Fruit fly (Drosophila melanogaster) Kc167 (cell line): ENCODE data around the gene kar.

Source experiments
- Myc ChIP-seq: fragments of >200 bp; optimal IDR thresholded peaks from 2 replicates; lab custom pipeline; 2017; ENCODE audit warnings: missing external identifiers
- Sin3A ChIP-seq: fragments of >200 bp; optimal IDR thresholded peaks from 2 replicates; lab custom pipeline; 2018; ENCODE audit warnings: missing external identifiers
- h ChIP-seq: fragments of >200 bp; optimal IDR thresholded peaks from 3 replicates; lab custom pipeline; 2018; ENCODE audit warnings: missing external identifiers
- insv ChIP-seq: fragments of >200 bp; optimal IDR thresholded peaks from 3 replicates; lab custom pipeline; 2018; ENCODE audit warnings: missing external identifiers
- psq ChIP-seq: fragments of >200 bp; optimal IDR thresholded peaks from 2 replicates; lab custom pipeline; 2017; ENCODE audit warnings: missing external identifiers
- ttk ChIP-seq: sonication (Bioruptor generic); optimal IDR thresholded peaks from 2 replicates; lab custom pipeline; 2017; ENCODE audit warnings: missing external identifiers

kar gene

DNA sequence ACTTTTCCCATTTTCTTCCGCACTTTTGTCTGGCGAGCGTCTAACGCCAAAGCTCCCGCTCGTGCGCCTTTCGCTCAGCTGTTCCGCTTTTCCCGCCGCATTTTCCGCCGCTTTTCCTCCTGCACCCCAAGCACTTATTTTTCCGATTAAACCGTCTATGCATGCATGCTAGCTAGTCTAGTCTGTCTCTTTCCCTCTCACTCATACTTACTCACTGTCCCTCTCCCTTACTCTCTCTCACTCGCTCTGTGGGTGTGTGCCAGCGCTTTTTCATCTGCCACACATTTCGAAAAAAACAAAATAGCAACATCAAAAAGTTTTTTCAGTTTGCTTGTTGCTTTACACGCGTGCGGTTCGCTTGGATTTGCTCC, 34.9 kb downstream of the kar start, which contains the start of gene CG6225:
Gene CG6225 (plus strand): TSS at position 325 of the 371 bp plus-strand sequence.
- TF ChIP-seq insv (lab: Kevin White, UChicago) = no peak
- TF ChIP-seq Sin3A (lab: Kevin White, UChicago) = no peak
- no peak for TF ChIP-seq psq (lab: Kevin White, UChicago)
- TF ChIP-seq ttk (lab: Kevin White, UChicago) = no peak
- TF ChIP-seq h = no peak
- no peak for TF ChIP-seq Myc (lab: Kevin White, UChicago)

DNA sequence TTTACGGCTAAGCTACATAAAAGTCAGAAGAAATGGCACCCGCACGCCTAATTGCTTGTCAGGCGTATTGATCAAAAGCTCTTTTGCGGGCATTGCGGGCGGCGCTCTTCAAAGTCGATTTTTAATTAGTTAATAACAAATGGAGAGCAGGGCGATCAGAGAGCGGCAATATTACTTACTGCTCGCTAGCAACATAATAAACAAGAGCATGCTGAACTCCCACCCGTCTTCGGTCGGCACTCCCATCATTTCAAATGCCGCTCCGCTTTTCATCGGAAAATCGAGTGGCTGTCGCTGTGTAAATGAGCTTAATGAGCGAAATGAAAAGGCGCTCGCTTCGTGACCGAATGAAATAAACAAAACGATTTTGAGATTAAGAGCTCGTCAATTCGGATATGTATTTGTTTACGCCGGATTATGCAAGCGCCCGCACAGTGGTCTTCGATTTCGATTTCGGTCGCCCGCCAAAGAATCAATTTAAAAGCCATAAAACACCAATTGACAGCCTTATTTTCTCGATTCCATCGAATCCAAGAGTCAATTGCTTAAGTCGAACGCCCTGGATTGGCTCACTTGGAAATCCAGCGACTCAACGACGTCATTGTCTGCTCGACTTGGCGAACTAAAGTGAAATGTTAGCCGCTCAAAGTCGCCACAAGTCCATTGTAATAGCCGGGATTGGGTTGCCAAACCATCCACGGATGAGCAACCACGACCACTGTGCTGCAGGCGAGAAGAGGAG, 35.5 kb downstream of the kar start:
- TF ChIP-seq insv (lab: Kevin White, UChicago) (no peak), Myc (lab: Kevin White, UChicago) (no peak), ttk (lab: Kevin White, UChicago) (no peak), psq (lab: Kevin White, UChicago) (no peak), Sin3A (lab: Kevin White, UChicago) (no peak), h (no peak)

dm6 chr3R:12652736-12653135, 36.4 kb downstream of the kar start:
- TF ChIP-seq h = no peak
- TF ChIP-seq insv (lab: Kevin White, UChicago) = no peak
- TF ChIP-seq Myc (lab: Kevin White, UChicago) = no peak

dm6 chr3R:12650537-12650936, 38.6 kb downstream of the kar start:
- no peak for TF ChIP-seq ttk (lab: Kevin White, UChicago)

dm6 chr3R:12649099-12650029, 39.8 kb downstream of the kar start:
- TF ChIP-seq Sin3A (lab: Kevin White, UChicago) (no peak), insv (lab: Kevin White, UChicago) (no peak), Myc (lab: Kevin White, UChicago) (no peak), ttk (lab: Kevin White, UChicago) (no peak), psq (lab: Kevin White, UChicago) (no peak), h (no peak)

DNA sequence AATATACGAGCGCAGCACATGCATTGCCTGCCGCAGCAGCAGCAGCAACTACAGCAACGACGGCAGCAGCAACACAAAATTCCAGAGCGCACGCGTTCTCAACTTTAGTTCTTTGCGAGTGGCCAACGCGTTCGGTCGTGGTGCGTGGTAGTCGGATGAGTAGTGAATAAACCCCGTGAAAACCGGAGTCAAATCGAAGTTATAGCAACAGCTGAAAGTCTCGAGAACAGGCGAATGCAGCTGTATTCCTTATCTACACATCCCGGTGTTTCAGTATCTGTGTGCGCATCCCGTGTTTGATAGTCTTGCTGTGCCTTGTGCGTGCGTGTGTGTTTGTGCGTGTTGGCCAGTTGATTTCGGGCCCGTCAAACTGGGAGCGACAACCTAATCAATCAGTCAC, 41.2 kb downstream of the kar start, which contains the start of gene Dtg:
Gene Dtg (plus strand): TSS at position 105 of the 400 bp plus-strand sequence.
- no peak for TF ChIP-seq Sin3A (lab: Kevin White, UChicago)
- TF ChIP-seq psq (lab: Kevin White, UChicago) = no peak
- no peak for TF ChIP-seq insv (lab: Kevin White, UChicago)
- no peak for TF ChIP-seq h
- no peak for TF ChIP-seq Myc (lab: Kevin White, UChicago)
- TF ChIP-seq ttk (lab: Kevin White, UChicago) = no peak

dm6 chr3R:12647348-12647747, 41.8 kb downstream of the kar start:
- TF ChIP-seq Sin3A (lab: Kevin White, UChicago) (no peak), insv (lab: Kevin White, UChicago) (no peak), psq (lab: Kevin White, UChicago) (no peak), ttk (lab: Kevin White, UChicago) (no peak), Myc (lab: Kevin White, UChicago) (no peak), h (no peak)

- TF ChIP-seq Sin3A (lab: Kevin White, UChicago) (no peak), h (no peak), psq (lab: Kevin White, UChicago) (no peak), ttk (lab: Kevin White, UChicago) (no peak), Myc (lab: Kevin White, UChicago) (no peak), insv (lab: Kevin White, UChicago) (no peak)
Observed at dm6 chr3R:12646926-12647325, 42.2 kb downstream of the kar start.

DNA sequence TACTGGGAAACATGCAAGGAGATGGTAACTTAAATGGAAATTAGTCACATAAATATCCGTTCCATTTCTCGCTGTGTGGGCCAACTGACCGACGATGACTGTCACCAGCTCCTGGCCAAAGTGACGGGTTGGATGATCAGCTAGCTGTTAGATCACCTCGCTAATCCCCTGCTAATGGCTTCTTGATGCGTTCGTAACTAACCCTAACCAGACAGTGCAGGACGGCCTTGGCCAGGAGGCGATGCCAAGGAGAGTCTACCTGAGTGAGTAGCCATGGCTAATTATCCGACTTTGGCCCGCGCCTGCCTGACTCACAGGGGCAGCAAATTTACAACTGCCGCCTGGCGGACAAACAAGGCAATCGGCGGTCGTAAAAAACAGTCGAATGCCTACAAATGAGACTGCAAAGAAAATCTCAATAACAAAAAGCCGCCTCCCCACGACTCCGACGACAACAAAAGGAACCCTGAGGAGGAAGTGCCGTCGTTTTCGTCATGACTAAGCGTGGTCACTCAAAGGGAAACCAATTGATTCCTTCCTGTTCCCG, 43.3 kb downstream of the kar start:
- TF ChIP-seq ttk (lab: Kevin White, UChicago) = no peak
- no peak for TF ChIP-seq Myc (lab: Kevin White, UChicago)
- TF ChIP-seq h = no peak
- TF ChIP-seq Sin3A (lab: Kevin White, UChicago) = no peak
- no peak for TF ChIP-seq insv (lab: Kevin White, UChicago)
- TF ChIP-seq psq (lab: Kevin White, UChicago) = no peak

- TF ChIP-seq insv (lab: Kevin White, UChicago) = no peak
- TF ChIP-seq Sin3A (lab: Kevin White, UChicago) = no peak
- TF ChIP-seq h = no peak
- TF ChIP-seq ttk (lab: Kevin White, UChicago) = no peak
- TF ChIP-seq Myc (lab: Kevin White, UChicago) = no peak
- no peak for TF ChIP-seq psq (lab: Kevin White, UChicago)
Observed at dm6 chr3R:12644621-12645310, 44.4 kb downstream of the kar start.

DNA sequence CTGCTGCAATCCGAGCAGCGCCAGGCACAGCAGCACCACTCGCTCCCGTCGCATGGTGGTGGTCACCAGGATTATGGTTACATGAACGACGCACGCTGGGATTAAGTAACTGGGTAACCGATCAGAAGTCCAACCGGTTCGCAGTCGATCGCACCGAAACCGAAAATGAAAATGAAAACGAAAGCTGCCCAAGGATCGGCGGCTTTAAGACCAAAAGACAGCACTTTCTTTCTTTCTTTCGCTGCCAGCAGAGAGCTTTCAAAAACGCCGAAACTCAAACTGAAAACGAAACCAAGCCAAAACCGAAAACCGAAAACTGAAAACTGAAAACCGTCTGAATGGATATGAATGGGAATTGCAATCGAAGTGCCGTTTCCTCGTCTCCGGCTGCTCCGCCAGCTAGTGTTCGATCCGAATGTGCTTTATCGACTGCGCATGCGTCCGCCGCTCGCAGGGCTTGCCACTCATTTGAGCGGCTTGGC, 47.1 kb downstream of the kar start, which contains the start of gene CG6753:
Gene CG6753 (minus strand): TSS at position 432 of the 482 bp plus-strand sequence.
- TF ChIP-seq psq (lab: Kevin White, UChicago) (no peak), h (no peak), Sin3A (lab: Kevin White, UChicago) (no peak), Myc (lab: Kevin White, UChicago) (no peak), insv (lab: Kevin White, UChicago) (no peak)
